Fruit fly (Drosophila melanogaster) whole organism, embryonic: Measurements from ENCODE around the gene Rbm13.

Source experiments
- CG10431 ChIP-seq: fragments of 200-800 bp; sonication (Bioruptor generic); optimal IDR thresholded peaks from 3 replicates; lab custom pipeline; 2018; ENCODE audit warnings: missing biosample characterization, mild to moderate bottlenecking, missing genetic modification characterization
- CG10654 ChIP-seq: fragments of 200-800 bp; sonication (Bioruptor generic); optimal IDR thresholded peaks from 2 replicates; lab custom pipeline; 2016; ENCODE audit warnings: missing biosample characterization, missing genetic modification characterization
- CG11560 ChIP-seq: fragments of 200-800 bp; sonication (Bioruptor generic); IDR thresholded peaks from 3 replicates; pipeline ENCODE4 v1.3.6; 2022; ENCODE audit warnings: missing biosample characterization, missing genetic modification characterization
- CG12219 ChIP-seq: fragments of 200-800 bp; sonication (Bioruptor generic); optimal IDR thresholded peaks from 3 replicates; lab custom pipeline; 2018; ENCODE audit warnings: missing biosample characterization, mild to moderate bottlenecking, missing genetic modification characterization
- CG13424 ChIP-seq: fragments of 200-800 bp; sonication (Bioruptor generic); optimal IDR thresholded peaks from 2 replicates; lab custom pipeline; 2019; ENCODE audit warnings: missing biosample characterization, mild to moderate bottlenecking, missing genetic modification characterization, moderate library complexity
- CG1529 ChIP-seq: fragments of 200-800 bp; sonication (Bioruptor generic); optimal IDR thresholded peaks from 3 replicates; lab custom pipeline; 2018; ENCODE audit warnings: missing biosample characterization, missing genetic modification characterization
- CG17359 ChIP-seq: fragments of 200-800 bp; sonication (Bioruptor generic); optimal IDR thresholded peaks from 3 replicates; lab custom pipeline; 2018; ENCODE audit warnings: missing biosample characterization, mild to moderate bottlenecking, missing genetic modification characterization, moderate library complexity
- CG2875 ChIP-seq: fragments of 200-800 bp; sonication (Bioruptor generic); optimal IDR thresholded peaks from 2 replicates; lab custom pipeline; 2017; ENCODE audit warnings: missing biosample characterization, mild to moderate bottlenecking, missing genetic modification characterization, missing genetic modification reagents
- CG31365 ChIP-seq: fragments of 200-800 bp; sonication (Bioruptor generic); optimal IDR thresholded peaks from 2 replicates; lab custom pipeline; 2018; ENCODE audit warnings: missing biosample characterization, mild to moderate bottlenecking, missing genetic modification characterization
- CG32772 ChIP-seq: fragments of 200-800 bp; sonication (Bioruptor generic); IDR thresholded peaks from 2 replicates; pipeline ENCODE4 v1.3.6; 2022; ENCODE audit warnings: missing biosample characterization, missing genetic modification characterization
- CG3726 ChIP-seq: fragments of 200-800 bp; sonication (Bioruptor generic); IDR thresholded peaks from 3 replicates; pipeline ENCODE4, ENCODE4 v1.3.6; 2022; ENCODE audit warnings: missing biosample characterization, missing genetic modification characterization
- CG3847 ChIP-seq: fragments of 200-800 bp; sonication (Bioruptor generic); IDR thresholded peaks from 2 replicates; pipeline ENCODE4 v1.3.6; 2022; ENCODE audit warnings: missing biosample characterization, missing genetic modification characterization
- CG7786 ChIP-seq: fragments of 200-800 bp; sonication (Bioruptor generic); optimal IDR thresholded peaks from 2 replicates; lab custom pipeline; 2016; ENCODE audit warnings: missing biosample characterization, missing genetic modification characterization
- CG7839 ChIP-seq: fragments of 200-800 bp; sonication (Bioruptor generic); optimal IDR thresholded peaks from 3 replicates; lab custom pipeline; 2018; ENCODE audit warnings: missing biosample characterization, mild to moderate bottlenecking, missing genetic modification characterization, moderate library complexity
- CG7987 ChIP-seq: fragments of 200-800 bp; sonication (Bioruptor generic); optimal IDR thresholded peaks from 2 replicates; lab custom pipeline; 2018; ENCODE audit warnings: missing biosample characterization, mild to moderate bottlenecking, missing genetic modification characterization, moderate library complexity
- CG8924 ChIP-seq: fragments of 200-800 bp; optimal IDR thresholded peaks from 3 replicates; lab custom pipeline; 2019; ENCODE audit warnings: missing biosample characterization, mild to moderate bottlenecking, missing genetic modification characterization, moderate library complexity
- CG9727 ChIP-seq: fragments of 200-800 bp; sonication (Bioruptor generic); optimal IDR thresholded peaks from 3 replicates; lab custom pipeline; 2017; ENCODE audit warnings: missing biosample characterization, mild to moderate bottlenecking, missing genetic modification characterization
- CoRest ChIP-seq: fragments of 200-800 bp; sonication (Bioruptor generic); optimal IDR thresholded peaks from 3 replicates; lab custom pipeline; 2018; ENCODE audit warnings: missing biosample characterization, mild to moderate bottlenecking, missing genetic modification characterization, moderate library complexity
- Dbx ChIP-seq: fragments of 200-800 bp; sonication (Bioruptor generic); IDR thresholded peaks from 3 replicates; pipeline ENCODE4 v1.3.6; 2022; ENCODE audit warnings: missing biosample characterization, missing genetic modification characterization
- Drgx ChIP-seq: fragments of 200-800 bp; sonication (Bioruptor generic); IDR thresholded peaks from 2 replicates; pipeline ENCODE4 v1.3.6; 2022; ENCODE audit warnings: missing biosample characterization, missing genetic modification characterization
- E2f2 ChIP-seq: fragments of 200-800 bp; sonication (Bioruptor generic); IDR thresholded peaks from 2 replicates; pipeline ENCODE4 v1.3.6; 2022; ENCODE audit warnings: missing biosample characterization, missing genetic modification characterization
- Fer3 ChIP-seq: fragments of 200-800 bp; sonication (Bioruptor generic); optimal IDR thresholded peaks from 2 replicates; lab custom pipeline; 2018; ENCODE audit warnings: missing biosample characterization, mild to moderate bottlenecking, missing genetic modification characterization, moderate library complexity
- Gsc ChIP-seq: fragments of 200-800 bp; sonication (Bioruptor generic); IDR thresholded peaks from 2 replicates; pipeline ENCODE4 v1.3.6; 2022; ENCODE audit warnings: missing biosample characterization, missing genetic modification characterization
- HmgZ ChIP-seq: fragments of 200-800 bp; sonication (Bioruptor generic); optimal IDR thresholded peaks from 2 replicates; lab custom pipeline; 2018; ENCODE audit warnings: missing biosample characterization, mild to moderate bottlenecking, missing genetic modification characterization
- Pdp1 ChIP-seq, 2 experiments: fragments of 200-800 bp; sonication (Bioruptor generic); optimal IDR thresholded peaks; 3 replicates each; lab custom pipeline; 2016; ENCODE audit warnings: missing biosample characterization in 2 of 2, missing genetic modification characterization in 2 of 2, mild to moderate bottlenecking in 1 of 2, moderate library complexity in 1 of 2
- Ptx1 ChIP-seq: fragments of 200-800 bp; sonication (Bioruptor generic); IDR thresholded peaks from 2 replicates; pipeline ENCODE4 v1.3.6; 2022; ENCODE audit warnings: missing biosample characterization, missing genetic modification characterization
- Six4 ChIP-seq: fragments of 200-800 bp; sonication (Bioruptor generic); optimal IDR thresholded peaks from 2 replicates; lab custom pipeline; 2016; ENCODE audit warnings: missing biosample characterization, missing genetic modification characterization
- Sox102F ChIP-seq: fragments of 200-800 bp; sonication (Bioruptor generic); optimal IDR thresholded peaks from 2 replicates; lab custom pipeline; 2018; ENCODE audit warnings: missing biosample characterization, mild to moderate bottlenecking, missing genetic modification characterization, moderate library complexity
- Sry-β ChIP-seq: fragments of 200-800 bp; sonication (Bioruptor generic); optimal IDR thresholded peaks from 2 replicates; lab custom pipeline; 2018; ENCODE audit warnings: missing biosample characterization, mild to moderate bottlenecking, missing genetic modification characterization, moderate library complexity
- bsh ChIP-seq, 2 experiments: fragments of 200-800 bp; sonication (Bioruptor generic); optimal IDR thresholded peaks; 2 replicates each; lab custom pipeline; 2017 to 2018; ENCODE audit warnings: mild to moderate bottlenecking in 2 of 2, missing biosample characterization in 2 of 2, missing genetic modification characterization in 2 of 2, moderate library complexity in 1 of 2
- ci ChIP-seq: fragments of 200-800 bp; sonication (Bioruptor generic); IDR thresholded peaks from 3 replicates; pipeline ENCODE4 v1.3.6; 2022; ENCODE audit warnings: missing biosample characterization, missing genetic modification characterization
- corto ChIP-seq: fragments of 200-800 bp; sonication (Bioruptor generic); optimal IDR thresholded peaks from 2 replicates; lab custom pipeline; 2016; ENCODE audit warnings: missing biosample characterization, mild to moderate bottlenecking, missing genetic modification characterization, moderate library complexity
- da ChIP-seq: fragments of 200-800 bp; sonication (Bioruptor generic); optimal IDR thresholded peaks from 2 replicates; lab custom pipeline; 2016; ENCODE audit warnings: missing biosample characterization, missing genetic modification characterization
- dpn ChIP-seq, 2 experiments: fragments of 200-800 bp; sonication (Bioruptor generic); optimal IDR thresholded peaks; 3 replicates each; lab custom pipeline; 2016; ENCODE audit warnings: missing biosample characterization in 2 of 2, missing genetic modification characterization in 2 of 2
- fd96Cb ChIP-seq: fragments of 200-800 bp; sonication (Bioruptor generic); optimal IDR thresholded peaks from 2 replicates; lab custom pipeline; 2018; ENCODE audit warnings: missing biosample characterization, mild to moderate bottlenecking, missing genetic modification characterization, moderate library complexity
- gsb-n ChIP-seq: fragments of 200-800 bp; sonication (Bioruptor generic); optimal IDR thresholded peaks from 3 replicates; lab custom pipeline; 2018; ENCODE audit warnings: missing biosample characterization, mild to moderate bottlenecking, missing genetic modification characterization
- hbn ChIP-seq: fragments of 200-800 bp; sonication (Bioruptor generic); IDR thresholded peaks from 2 replicates; pipeline ENCODE4 v1.3.6; 2022; ENCODE audit warnings: missing biosample characterization, missing genetic modification characterization; ENCODE audit not compliant: partially characterized antibody
- hkb ChIP-seq, 2 experiments: fragments of 200-800 bp in 1 of 2; fragments of >200 bp in 1 of 2; sonication (Bioruptor generic) in 1 of 2; IDR thresholded peaks in 1 of 2; optimal IDR thresholded peaks in 1 of 2; 2 replicates each; pipeline versions ENCODE4 v1.3.6 to Lab custom; 2017 to 2022; ENCODE audit warnings: missing biosample characterization in 1 of 2, missing genetic modification characterization in 1 of 2
- kah ChIP-seq: fragments of 200-800 bp; sonication (Bioruptor generic); optimal IDR thresholded peaks from 2 replicates; lab custom pipeline; 2018; ENCODE audit warnings: missing biosample characterization, mild to moderate bottlenecking, missing genetic modification characterization
- lbe ChIP-seq: fragments of 200-800 bp; sonication (Bioruptor generic); optimal IDR thresholded peaks from 2 replicates; lab custom pipeline; 2016; ENCODE audit warnings: missing biosample characterization, mild to moderate bottlenecking, missing genetic modification characterization
- nau ChIP-seq: fragments of 200-800 bp; sonication (Bioruptor generic); optimal IDR thresholded peaks from 3 replicates; lab custom pipeline; 2017; ENCODE audit warnings: missing biosample characterization, mild to moderate bottlenecking, missing genetic modification characterization, missing genetic modification reagents
- nmo ChIP-seq: fragments of 200-800 bp; sonication (Bioruptor generic); optimal IDR thresholded peaks from 2 replicates; lab custom pipeline; 2018; ENCODE audit warnings: missing biosample characterization, mild to moderate bottlenecking, missing genetic modification characterization, moderate library complexity
- pfk ChIP-seq: fragments of 200-800 bp; sonication (Bioruptor generic); optimal IDR thresholded peaks from 2 replicates; lab custom pipeline; 2018; ENCODE audit warnings: missing biosample characterization, mild to moderate bottlenecking, missing genetic modification characterization, moderate library complexity
- phol ChIP-seq: fragments of 200-800 bp; sonication (Bioruptor generic); optimal IDR thresholded peaks from 3 replicates; lab custom pipeline; 2018; ENCODE audit warnings: missing biosample characterization, mild to moderate bottlenecking, missing genetic modification characterization, moderate library complexity
- prd ChIP-seq, 3 experiments: fragments of >200 bp in 2 of 3; fragments of 200-800 bp in 1 of 3; sonication (Bioruptor generic) in 1 of 3; optimal IDR thresholded peaks in 2 of 3; IDR thresholded peaks in 1 of 3; 2 replicates in 2 of 3; 3 replicates in 1 of 3; pipeline versions ENCODE4 v1.3.6 to Lab custom; 2017 to 2022; ENCODE audit warnings: missing biosample characterization in 1 of 3, missing genetic modification characterization in 1 of 3
- pros ChIP-seq: fragments of 200-800 bp; sonication (Bioruptor generic); optimal IDR thresholded peaks from 3 replicates; lab custom pipeline; 2019; ENCODE audit warnings: missing biosample characterization, mild to moderate bottlenecking, missing genetic modification characterization, moderate library complexity
- so ChIP-seq: fragments of 200-800 bp; sonication (Bioruptor generic); IDR thresholded peaks from 3 replicates; pipeline ENCODE4 v1.3.6; 2022; ENCODE audit warnings: missing biosample characterization, missing genetic modification characterization
- tgo ChIP-seq: fragments of 200-800 bp; sonication (Bioruptor generic); IDR thresholded peaks from 3 replicates; pipeline ENCODE4 v1.3.6; 2022; ENCODE audit warnings: missing biosample characterization, missing genetic modification characterization

The Rbm13 gene

DNA sequence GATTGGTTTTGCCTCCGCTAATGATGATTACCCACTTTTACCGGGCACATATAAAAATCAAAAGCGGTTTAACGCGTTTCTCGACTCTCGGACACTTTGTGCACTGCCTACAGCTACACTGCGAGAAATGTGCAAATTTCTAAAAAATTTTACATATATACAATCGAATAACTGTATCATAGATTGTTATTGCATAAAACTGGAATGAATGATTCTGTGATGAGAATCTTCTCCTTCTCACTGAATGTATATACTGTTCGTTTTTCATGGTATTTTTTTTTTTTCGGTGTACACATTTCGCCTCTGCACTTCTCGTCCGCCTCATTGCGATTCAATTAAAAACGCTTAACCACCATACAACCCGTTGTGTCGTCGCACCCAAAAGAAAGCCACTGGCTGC is 40.2 kb upstream of the Rbm13 start (continued):
- TF ChIP-seq CG3726 (GFP tag; lab: Robert Waterston, UW): 0 out of 3 replicates have a peak, but pooled peaks have one; percentile 9
- TF ChIP-seq Ptx1: peak; percentile 40
- 0 out of 3 replicates have a peak, but pooled peaks have one; percentile 30 for TF ChIP-seq so (GFP tag; lab: Robert Waterston, UW)
- peak; percentile 13 for TF ChIP-seq kah (GFP tag; lab: Kevin White, UChicago)
- TF ChIP-seq phol (tag; lab: Kevin White, UChicago): peak; percentile 65
- TF ChIP-seq Fer3: peak; percentile 11
- peak; percentile 71; the same call in 2 of the 3 replicates for TF ChIP-seq ci
- TF ChIP-seq Sox102F: peak; percentile 80
- TF ChIP-seq CG32772: peak; percentile 57; the same call in 1 of the 2 replicates
- no peak for TF ChIP-seq prd (optimal IDR thresholded peaks at IDR 0.05; lab: Kevin White, UChicago)
- TF ChIP-seq prd (GFP tag; IDR thresholded peaks at IDR 0.05; lab: Robert Waterston, UW): peak; percentile 62; the same call in 1 of the 3 replicates
- no peak for TF ChIP-seq hkb (optimal IDR thresholded peaks at IDR 0.05; lab: Kevin White, UChicago)
- TF ChIP-seq hkb (GFP tag; IDR thresholded peaks at IDR 0.05; lab: Robert Waterston, UW): peak; percentile 49; the same call in 1 of the 2 replicates
- TF ChIP-seq gsb-n (tag; lab: Kevin White, UChicago): peak; percentile 18
- no peak for TF ChIP-seq CG10654 (GFP tag; lab: Kevin White, UChicago)
- TF ChIP-seq hbn (GFP tag; lab: Robert Waterston, UW): no peak
- peak; percentile 68 for TF ChIP-seq CG17359 (tag; lab: Kevin White, UChicago)
- TF ChIP-seq corto (GFP tag; lab: Kevin White, UChicago): peak; percentile 15
- TF ChIP-seq CG9727 (GFP tag; lab: Kevin White, UChicago): peak; percentile 32
- peak; percentile 41 for TF ChIP-seq CG1529 (GFP tag; lab: Kevin White, UChicago)
- TF ChIP-seq Gsc: 0 out of 2 replicates have a peak, but pooled peaks have one; percentile 10
- TF ChIP-seq HmgZ (tag; lab: Kevin White, UChicago): no peak
- TF ChIP-seq Six4: peak; percentile 32
- 0 out of 2 replicates have a peak, but pooled peaks have one; percentile 6 for TF ChIP-seq E2f2 (GFP tag; lab: Robert Waterston, UW)
- TF ChIP-seq CG10431 (GFP tag; lab: Kevin White, UChicago): no peak
- no peak for TF ChIP-seq CG3847
- TF ChIP-seq dpn (GFP tag; optimal IDR thresholded peaks at IDR 0.05; lab: Kevin White, UChicago): peak in 1 of 2 experiments; percentile 37
- TF ChIP-seq CG8924 (tag; lab: Kevin White, UChicago): peak; percentile 7
- TF ChIP-seq nau (GFP tag; lab: Kevin White, UChicago): peak; percentile 6
- no peak for TF ChIP-seq CG7786 (GFP tag; lab: Kevin White, UChicago)
- TF ChIP-seq nmo (GFP tag; lab: Kevin White, UChicago): peak; percentile 51
- TF ChIP-seq lbe: peak; percentile 77
- no peak for TF ChIP-seq CG7987
- TF ChIP-seq pfk (GFP tag; lab: Kevin White, UChicago): no peak
- TF ChIP-seq CG7839 (tag; lab: Kevin White, UChicago): peak; percentile 46
- TF ChIP-seq CG31365 (tag; lab: Kevin White, UChicago): no peak
- TF ChIP-seq CG11560: 0 out of 3 replicates have a peak, but pooled peaks have one; percentile 20
- TF ChIP-seq CoRest (tag; lab: Kevin White, UChicago): peak; percentile 48
- TF ChIP-seq Dbx (GFP tag; lab: Robert Waterston, UW): no peak
- TF ChIP-seq Pdp1 (GFP tag; optimal IDR thresholded peaks at IDR 0.05; lab: Kevin White, UChicago): peak in 1 of 2 experiments; percentile 11
- no peak for TF ChIP-seq da (GFP tag; lab: Kevin White, UChicago)
- peak; percentile 46 for TF ChIP-seq fd96Cb (tag; lab: Kevin White, UChicago)
- peak; percentile 53 for TF ChIP-seq CG13424 (tag; lab: Kevin White, UChicago)
- TF ChIP-seq CG2875 (GFP tag; lab: Kevin White, UChicago): peak; percentile 28
- TF ChIP-seq CG12219 (GFP tag; lab: Kevin White, UChicago): peak; percentile 36
- peak; percentile 87 for TF ChIP-seq Drgx (GFP tag; lab: Robert Waterston, UW)
- TF ChIP-seq Sry-β: no peak
- TF ChIP-seq bsh (GFP tag; optimal IDR thresholded peaks at IDR 0.05; lab: Kevin White, UChicago): peak; percentile 53 to 60
- TF ChIP-seq pros (GFP tag; lab: Kevin White, UChicago): no peak
- peak; percentile 21; the same call in 1 of the 3 replicates for TF ChIP-seq tgo (GFP tag; lab: Robert Waterston, UW)
